Worm (Caenorhabditis elegans): Measurements from ENCODE around the gene spp-8.
A peak's percentile ranks its signal among the peaks of the same experiment; 100 is the strongest.

The spp-8 gene

DNA sequence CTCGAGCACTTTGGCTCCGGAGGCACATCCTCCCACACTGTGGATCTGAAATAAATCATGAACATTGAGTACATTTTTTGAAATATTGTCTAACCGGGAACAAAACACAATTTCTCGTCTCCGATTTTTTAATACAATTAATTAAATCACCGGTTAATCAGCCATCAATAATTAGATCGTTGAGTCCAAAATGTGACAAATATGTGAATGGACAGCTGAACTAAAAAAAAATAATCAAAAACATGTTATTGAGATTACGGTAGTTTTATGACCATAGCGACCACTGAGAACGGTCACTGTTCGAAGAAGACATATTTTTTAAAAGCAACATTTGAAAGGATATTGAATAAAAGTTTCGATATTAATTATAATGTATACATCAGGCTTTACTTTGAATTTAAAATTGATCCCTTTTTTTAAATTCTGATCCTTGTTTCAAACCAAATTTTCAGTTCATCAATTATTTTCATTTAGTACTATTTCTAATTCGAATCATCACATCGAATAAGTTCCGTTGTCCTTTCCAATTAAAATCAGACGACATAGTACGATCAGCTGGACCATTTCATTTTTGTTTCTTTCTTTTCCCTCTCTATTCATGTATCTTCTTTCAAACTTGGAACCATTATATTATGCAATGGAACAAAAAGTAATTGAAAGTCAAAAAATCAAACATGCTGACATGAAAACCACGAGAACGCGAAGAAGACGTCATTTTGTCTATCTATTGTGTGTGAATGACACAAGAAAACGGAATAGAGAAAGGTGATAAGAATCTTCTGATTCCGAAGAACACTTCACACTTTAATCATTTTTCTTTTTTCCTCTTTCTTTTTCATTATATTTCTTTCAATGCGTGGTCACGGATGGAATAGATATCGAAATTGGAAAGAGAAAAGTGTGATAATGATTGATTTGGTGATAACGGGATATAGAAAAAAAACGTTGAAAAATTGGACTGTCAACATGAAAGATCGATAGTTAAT is 48.9 kb downstream of the spp-8 start:
- TF ChIP-seq eyg-1 (tag; optimal IDR thresholded peaks at IDR 0.05) (no peak), ets-4 (tag; optimal IDR thresholded peaks at IDR 0.05) (no peak), ceh-19 (GFP tag; optimal IDR thresholded peaks at IDR 0.05) (no peak), ceh-24 (tag; optimal IDR thresholded peaks at IDR 0.05) (no peak), hlh-8 (tag; optimal IDR thresholded peaks at IDR 0.05) (no peak), dmd-4 (tag; optimal IDR thresholded peaks at IDR 0.05; ENCODE audit: borderline replicate concordance) (no peak), sox-4 (tag; optimal IDR thresholded peaks at IDR 0.05) (no peak), ceh-14 (tag; optimal IDR thresholded peaks at IDR 0.05) (no peak), elt-2 (tag; optimal IDR thresholded peaks at IDR 0.05) (peak; percentile 92), nfya-1 (tag; optimal IDR thresholded peaks at IDR 0.05) (no peak), pat-9 (tag; optimal IDR thresholded peaks at IDR 0.05) (no peak), pqm-1 (tag; optimal IDR thresholded peaks at IDR 0.05) (no peak), unc-55 (GFP tag; optimal IDR thresholded peaks at IDR 0.05) (peak; percentile 25), syd-9 (tag; optimal IDR thresholded peaks at IDR 0.05) (no peak), odd-2 (tag; optimal IDR thresholded peaks at IDR 0.05) (no peak), tbx-2 (tag; optimal IDR thresholded peaks at IDR 0.05) (no peak)

DNA sequence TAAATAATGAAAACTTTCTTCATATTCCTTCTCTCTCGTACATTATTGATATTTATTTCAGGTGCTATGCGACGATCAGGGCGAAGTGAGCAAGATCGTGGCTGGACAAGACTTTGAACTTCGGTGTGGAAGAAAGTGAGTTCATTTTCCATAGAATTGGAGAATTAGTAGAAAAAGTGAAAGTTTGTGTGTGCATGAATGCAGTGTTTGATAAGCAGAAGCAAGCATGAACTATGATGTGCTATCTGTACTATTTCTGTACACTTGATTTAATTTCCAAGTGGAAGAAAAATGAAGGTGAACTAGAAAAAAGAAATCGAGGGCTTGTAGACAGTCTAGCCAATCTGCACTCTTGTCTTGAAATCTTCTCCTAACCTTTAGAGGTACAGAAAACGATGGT is 50.6 kb downstream of the spp-8 start:
- no peak for TF ChIP-seq che-1 (tag; optimal IDR thresholded peaks at IDR 0.05)
- TF ChIP-seq hlh-8 (tag; optimal IDR thresholded peaks at IDR 0.05) = no peak
- no peak for TF ChIP-seq unc-55 (GFP tag; optimal IDR thresholded peaks at IDR 0.05)
- TF ChIP-seq ceh-19 (GFP tag; optimal IDR thresholded peaks at IDR 0.05) = no peak
- TF ChIP-seq hlh-13 (GFP tag; optimal IDR thresholded peaks at IDR 0.05) = no peak
- TF ChIP-seq ama-1 (optimal IDR thresholded peaks at IDR 0.05) = no peak
- no peak for TF ChIP-seq ceh-18 (tag; optimal IDR thresholded peaks at IDR 0.05)
- no peak for TF ChIP-seq ceh-6 (GFP tag; optimal IDR thresholded peaks at IDR 0.05)
- no peak for TF ChIP-seq C38D4.7 (GFP tag; optimal IDR thresholded peaks at IDR 0.05)
- no peak for TF ChIP-seq ceh-2 (tag; optimal IDR thresholded peaks at IDR 0.05)
- TF ChIP-seq T23F11.4 (GFP tag; optimal IDR thresholded peaks at IDR 0.05) = no peak
- no peak for TF ChIP-seq ceh-45 (GFP tag; IDR thresholded peaks at IDR 0.05)
- no peak for TF ChIP-seq dve-1 (tag; optimal IDR thresholded peaks at IDR 0.05)
- TF ChIP-seq lim-6 (tag; optimal IDR thresholded peaks at IDR 0.05) = no peak
- no peak for TF ChIP-seq unc-42 (tag; optimal IDR thresholded peaks at IDR 0.05)
- no peak for TF ChIP-seq pha-2 (tag; optimal IDR thresholded peaks at IDR 0.05)
- TF ChIP-seq nhr-11 (tag; optimal IDR thresholded peaks at IDR 0.05) = no peak
- TF ChIP-seq npax-4 (tag; optimal IDR thresholded peaks at IDR 0.05) = no peak
- no peak for TF ChIP-seq fkh-10 (GFP tag; optimal IDR thresholded peaks at IDR 0.05)
- TF ChIP-seq ceh-30 (tag; optimal IDR thresholded peaks at IDR 0.05) = no peak

- no peak for TF ChIP-seq ceh-31 (tag; optimal IDR thresholded peaks at IDR 0.05)
- TF ChIP-seq elt-4 (tag; optimal IDR thresholded peaks at IDR 0.05) = no peak
- TF ChIP-seq dve-1 (tag; optimal IDR thresholded peaks at IDR 0.05) = no peak
- TF ChIP-seq sox-2 (GFP tag; IDR thresholded peaks at IDR 0.05) = no peak
- TF ChIP-seq ceh-6 (GFP tag; optimal IDR thresholded peaks at IDR 0.05) = no peak
- no peak for TF ChIP-seq ceh-2 (tag; optimal IDR thresholded peaks at IDR 0.05)
- no peak for TF ChIP-seq fkh-6 (tag; optimal IDR thresholded peaks at IDR 0.05)
- no peak for TF ChIP-seq dmd-4 (tag; optimal IDR thresholded peaks at IDR 0.05; ENCODE audit: borderline replicate concordance)
- no peak for TF ChIP-seq ceh-18 (tag; optimal IDR thresholded peaks at IDR 0.05)
- TF ChIP-seq hlh-6 (tag; optimal IDR thresholded peaks at IDR 0.05) = no peak
- no peak for TF ChIP-seq hlh-13 (GFP tag; optimal IDR thresholded peaks at IDR 0.05)
- no peak for TF ChIP-seq fkh-10 (GFP tag; optimal IDR thresholded peaks at IDR 0.05)
- TF ChIP-seq ceh-14 (tag; optimal IDR thresholded peaks at IDR 0.05) = no peak
- TF ChIP-seq ceh-22 (tag; optimal IDR thresholded peaks at IDR 0.05) = no peak
- no peak for TF ChIP-seq zip-5 (tag; optimal IDR thresholded peaks at IDR 0.05)
Observed at ce11 chrIV:8532796-8533195, 51.3 kb downstream of the spp-8 start.
